In genomic region chr3L:2631406-2631805, dm6 we compare ENCODE assay signal across 1 fruit fly cellular context.
A peak's percentile ranks its signal among the peaks of the same experiment; 100 is the strongest.
TF ChIP-seq lines count a peak whose summit lies in the region.

Gene CG42245 (plus strand): TSS chr3L:2631715.
Gene MEP-1 (plus strand): TSS chr3L:2631715.

TF ChIP-seq in whole organism, embryonic, 481 proteins besides CTCF, POLR2A, EP300 and RAD21 (continued from another document and continues in another):
- TF ChIP-seq CG4328 (GFP tag; optimal IDR thresholded peaks at IDR 0.05; lab: Kevin White, UChicago) = no peak
- TF ChIP-seq zfh1 (GFP tag; IDR thresholded peaks at IDR 0.05; lab: Robert Waterston, UW) = peak; percentile 36; the same call in 1 of the 3 replicates
- TF ChIP-seq CG10654 (GFP tag; optimal IDR thresholded peaks at IDR 0.05; lab: Kevin White, UChicago) = peak; percentile 53
- peak; percentile 20 for TF ChIP-seq CG31388 (GFP tag; optimal IDR thresholded peaks at IDR 0.05; lab: Kevin White, UChicago)
- peak; percentile 9 for TF ChIP-seq Deaf1 (tag; optimal IDR thresholded peaks at IDR 0.05; lab: Kevin White, UChicago)
- TF ChIP-seq CG17912 (GFP tag; optimal IDR thresholded peaks at IDR 0.05; lab: Kevin White, UChicago) = no peak
- peak; percentile 63 for TF ChIP-seq Hsf (GFP tag; optimal IDR thresholded peaks at IDR 0.05; lab: Kevin White, UChicago)
- no peak for TF ChIP-seq esg (GFP tag; conservative IDR thresholded peaks at IDR 0.05; lab: Robert Waterston, UW)
- no peak for TF ChIP-seq CG2875 (GFP tag; optimal IDR thresholded peaks at IDR 0.05; lab: Kevin White, UChicago)
- no peak for TF ChIP-seq CG6813 (GFP tag; optimal IDR thresholded peaks at IDR 0.05; lab: Kevin White, UChicago)
- no peak for TF ChIP-seq gsb-n (tag; optimal IDR thresholded peaks at IDR 0.05; lab: Kevin White, UChicago)
- peak in 1 of 2 experiments; percentile 46 for TF ChIP-seq Pdp1 (GFP tag; optimal IDR thresholded peaks at IDR 0.05; lab: Kevin White, UChicago)
- no peak for TF ChIP-seq cg (GFP tag; optimal IDR thresholded peaks at IDR 0.05; lab: Kevin White, UChicago)
- TF ChIP-seq lmd (GFP tag; IDR thresholded peaks at IDR 0.05; lab: Robert Waterston, UW) = no peak; the same call in 1 of the 2 replicates
- peak; percentile 32 for TF ChIP-seq Abd-B (GFP tag; optimal IDR thresholded peaks at IDR 0.05; lab: Kevin White, UChicago)
- no peak for TF ChIP-seq Optix (GFP tag; IDR thresholded peaks at IDR 0.05; lab: Robert Waterston, UW)
- peak; percentile 38 for TF ChIP-seq CG15269 (tag; optimal IDR thresholded peaks at IDR 0.05; lab: Kevin White, UChicago)
- TF ChIP-seq ham (GFP tag; IDR thresholded peaks at IDR 0.05; lab: Robert Waterston, UW) = no peak
- peak; percentile 84 for TF ChIP-seq HLH4C (GFP tag; IDR thresholded peaks at IDR 0.05; lab: Robert Waterston, UW; ENCODE audit: partially characterized antibody)
- TF ChIP-seq ab (GFP tag; optimal IDR thresholded peaks at IDR 0.05; lab: Kevin White, UChicago) = no peak
- no peak for TF ChIP-seq Neu2 (GFP tag; optimal IDR thresholded peaks at IDR 0.05; lab: Kevin White, UChicago; ENCODE audit: borderline replicate concordance)
- TF ChIP-seq H2.0 (GFP tag; IDR thresholded peaks at IDR 0.05; lab: Robert Waterston, UW) = 0 out of 2 replicates have a peak, but pooled peaks have one; percentile 4
- peak; percentile 53 for TF ChIP-seq gem (tag; optimal IDR thresholded peaks at IDR 0.05; lab: Kevin White, UChicago)
- TF ChIP-seq CG4820 (GFP tag; optimal IDR thresholded peaks at IDR 0.05; lab: Kevin White, UChicago) = peak; percentile 41
- no peak for TF ChIP-seq croc (GFP tag; conservative IDR thresholded peaks at IDR 0.05; lab: Robert Waterston, UW)
- no peak for TF ChIP-seq eyg (GFP tag; optimal IDR thresholded peaks at IDR 0.05; lab: Kevin White, UChicago)
- TF ChIP-seq pfk (GFP tag; optimal IDR thresholded peaks at IDR 0.05; lab: Kevin White, UChicago) = no peak
- peak; percentile 37 for TF ChIP-seq YL-1 (GFP tag; optimal IDR thresholded peaks at IDR 0.05; lab: Kevin White, UChicago)
- peak; percentile 50 for TF ChIP-seq CG8924 (tag; optimal IDR thresholded peaks at IDR 0.05; lab: Kevin White, UChicago)
- no peak for TF ChIP-seq fd96Cb (tag; optimal IDR thresholded peaks at IDR 0.05; lab: Kevin White, UChicago)
- no peak for TF ChIP-seq stc (GFP tag; IDR thresholded peaks at IDR 0.05; lab: Robert Waterston, UW)
- TF ChIP-seq B-H1 (GFP tag; IDR thresholded peaks at IDR 0.05; lab: Robert Waterston, UW) = no peak
- TF ChIP-seq Tbp (GFP tag; optimal IDR thresholded peaks at IDR 0.05; lab: Kevin White, UChicago) = no peak
- TF ChIP-seq aop (GFP tag; IDR thresholded peaks at IDR 0.05; lab: Robert Waterston, UW) = no peak
- peak; percentile 14 for TF ChIP-seq crc (GFP tag; optimal IDR thresholded peaks at IDR 0.05; lab: Kevin White, UChicago)
- TF ChIP-seq CG15514 (GFP tag; optimal IDR thresholded peaks at IDR 0.05; lab: Kevin White, UChicago) = peak; percentile 64
- 0 out of 3 replicates have a peak, but pooled peaks have one; percentile 14 for TF ChIP-seq CG7963 (GFP tag; IDR thresholded peaks at IDR 0.05; lab: Robert Waterston, UW; ENCODE audit: partially characterized antibody)
- TF ChIP-seq inv (GFP tag; IDR thresholded peaks at IDR 0.05; lab: Robert Waterston, UW; ENCODE audit: partially characterized antibody) = peak; percentile 43; the same call in 1 of the 2 replicates
- TF ChIP-seq sob (GFP tag; IDR thresholded peaks at IDR 0.05; lab: Robert Waterston, UW) = peak; percentile 69
- TF ChIP-seq gfzf (GFP tag; optimal IDR thresholded peaks at IDR 0.05; lab: Kevin White, UChicago) = peak; percentile 15
- TF ChIP-seq NK7.1 (GFP tag; optimal IDR thresholded peaks at IDR 0.05; lab: Kevin White, UChicago) = no peak
- TF ChIP-seq sr (GFP tag; IDR thresholded peaks at IDR 0.05; lab: Robert Waterston, UW) = no peak
- TF ChIP-seq CG34224 (GFP tag; IDR thresholded peaks at IDR 0.05; lab: Robert Waterston, UW; ENCODE audit: partially characterized antibody) = peak; percentile 41; the same call in 1 of the 3 replicates
- TF ChIP-seq HmgD (GFP tag; optimal IDR thresholded peaks at IDR 0.05; lab: Kevin White, UChicago) = no peak
- TF ChIP-seq CG8765 (GFP tag; IDR thresholded peaks at IDR 0.05; lab: Robert Waterston, UW) = no peak
- no peak for TF ChIP-seq Hr39 (optimal IDR thresholded peaks at IDR 0.05; lab: Kevin White, UChicago)
- TF ChIP-seq sens (GFP tag; lab: Kevin White, UChicago) = peak; percentile 92
- no peak for TF ChIP-seq CG1024 (GFP tag; IDR thresholded peaks at IDR 0.05; lab: Robert Waterston, UW)
- TF ChIP-seq en (GFP tag; optimal IDR thresholded peaks at IDR 0.05; lab: Kevin White, UChicago) = no peak
- no peak for TF ChIP-seq zf30C (GFP tag; optimal IDR thresholded peaks at IDR 0.05; lab: Kevin White, UChicago)
- TF ChIP-seq CG8478 (optimal IDR thresholded peaks at IDR 0.05; lab: Kevin White, UChicago) = no peak
- no peak for TF ChIP-seq schlank (tag; optimal IDR thresholded peaks at IDR 0.05; lab: Kevin White, UChicago)
- TF ChIP-seq Trl (optimal IDR thresholded peaks at IDR 0.05; lab: Kevin White, UChicago) = no peak
- peak; percentile 52 for TF ChIP-seq Trl (GFP tag; optimal IDR thresholded peaks at IDR 0.05; lab: Kevin White, UChicago)
- peak; percentile 58 for TF ChIP-seq MBD-R2 (GFP tag; IDR thresholded peaks at IDR 0.05; lab: Robert Waterston, UW)
- TF ChIP-seq hb (GFP tag; IDR thresholded peaks at IDR 0.05; lab: Robert Waterston, UW; ENCODE audit: partially characterized antibody) = 0 out of 3 replicates have a peak, but pooled peaks have one; percentile 50
- peak; percentile 14 for TF ChIP-seq Bdp1 (GFP tag; optimal IDR thresholded peaks at IDR 0.05; lab: Kevin White, UChicago)
- no peak for TF ChIP-seq CG16779 (GFP tag; IDR thresholded peaks at IDR 0.05; lab: Robert Waterston, UW)
- TF ChIP-seq grn (GFP tag; optimal IDR thresholded peaks at IDR 0.05; lab: Kevin White, UChicago) = no peak
- TF ChIP-seq CG3065 (GFP tag; optimal IDR thresholded peaks at IDR 0.05; lab: Kevin White, UChicago) = peak; percentile 22
- peak; percentile 51 for TF ChIP-seq CG12104 (GFP tag; optimal IDR thresholded peaks at IDR 0.05; lab: Kevin White, UChicago)
- TF ChIP-seq CG13624 (GFP tag; optimal IDR thresholded peaks at IDR 0.05; lab: Kevin White, UChicago) = peak; percentile 72
- TF ChIP-seq fu2 (GFP tag; optimal IDR thresholded peaks at IDR 0.05; lab: Kevin White, UChicago) = no peak
- TF ChIP-seq CG17829 (tag; optimal IDR thresholded peaks at IDR 0.05; lab: Kevin White, UChicago) = peak; percentile 59
- TF ChIP-seq z (GFP tag; IDR thresholded peaks at IDR 0.05; lab: Robert Waterston, UW) = no peak
- peak; percentile 53 for TF ChIP-seq hbn (GFP tag; IDR thresholded peaks at IDR 0.05; lab: Robert Waterston, UW; ENCODE audit: partially characterized antibody)
- TF ChIP-seq CG9609 (GFP tag; optimal IDR thresholded peaks at IDR 0.05; lab: Kevin White, UChicago) = peak; percentile 17
- TF ChIP-seq CG12219 (GFP tag; optimal IDR thresholded peaks at IDR 0.05; lab: Kevin White, UChicago) = peak; percentile 35
- no peak for TF ChIP-seq Oaz (GFP tag; IDR thresholded peaks at IDR 0.05; lab: Robert Waterston, UW)
- TF ChIP-seq nmo (GFP tag; optimal IDR thresholded peaks at IDR 0.05; lab: Kevin White, UChicago) = peak; percentile 62
- TF ChIP-seq Med (GFP tag; lab: Kevin White, UChicago) = peak; percentile 96
- no peak; the same call in 2 of the 3 replicates for TF ChIP-seq tgo (GFP tag; IDR thresholded peaks at IDR 0.05; lab: Robert Waterston, UW)
- peak; percentile 55 for TF ChIP-seq phol (tag; optimal IDR thresholded peaks at IDR 0.05; lab: Kevin White, UChicago)
- no peak for TF ChIP-seq CG11696 (GFP tag; IDR thresholded peaks at IDR 0.05; lab: Robert Waterston, UW)
- peak; percentile 32 for TF ChIP-seq CG13296 (GFP tag; optimal IDR thresholded peaks at IDR 0.05; lab: Kevin White, UChicago)
- TF ChIP-seq Spps (tag; optimal IDR thresholded peaks at IDR 0.05; lab: Kevin White, UChicago) = no peak
- no peak for TF ChIP-seq tll (GFP tag; optimal IDR thresholded peaks at IDR 0.05; lab: Kevin White, UChicago)
- TF ChIP-seq CG11456 (GFP tag; IDR thresholded peaks at IDR 0.05; lab: Robert Waterston, UW) = no peak
- peak; percentile 19 for TF ChIP-seq CG8388 (GFP tag; optimal IDR thresholded peaks at IDR 0.05; lab: Kevin White, UChicago)
- TF ChIP-seq Bgb (GFP tag; IDR thresholded peaks at IDR 0.05; lab: Robert Waterston, UW; ENCODE audit: partially characterized antibody) = peak; percentile 69
- peak; percentile 45 for TF ChIP-seq Meics (GFP tag; optimal IDR thresholded peaks at IDR 0.05; lab: Kevin White, UChicago)
- TF ChIP-seq nom (GFP tag; optimal IDR thresholded peaks at IDR 0.05; lab: Kevin White, UChicago) = no peak
- no peak for TF ChIP-seq Nf-YA (GFP tag; IDR thresholded peaks at IDR 0.05; lab: Robert Waterston, UW)
- peak; percentile 33 for TF ChIP-seq zfh2 (GFP tag; optimal IDR thresholded peaks at IDR 0.05; lab: Kevin White, UChicago)
- peak; percentile 58 for TF ChIP-seq HLH54F (GFP tag; optimal IDR thresholded peaks at IDR 0.05; lab: Kevin White, UChicago)
- TF ChIP-seq Poxn (GFP tag; IDR thresholded peaks at IDR 0.05; lab: Robert Waterston, UW) = no peak
- no peak for TF ChIP-seq CG14667 (GFP tag; IDR thresholded peaks at IDR 0.05; lab: Robert Waterston, UW)
- no peak for TF ChIP-seq CG17612 (GFP tag; IDR thresholded peaks at IDR 0.05; lab: Robert Waterston, UW)
- TF ChIP-seq luna (GFP tag; optimal IDR thresholded peaks at IDR 0.05; lab: Kevin White, UChicago) = peak; percentile 7
- TF ChIP-seq CG13775 (GFP tag; optimal IDR thresholded peaks at IDR 0.05; lab: Kevin White, UChicago) = peak; percentile 53
- peak; percentile 57 for TF ChIP-seq Dad (GFP tag; optimal IDR thresholded peaks at IDR 0.05; lab: Kevin White, UChicago)
- no peak for TF ChIP-seq CG2678 (tag; optimal IDR thresholded peaks at IDR 0.05; lab: Kevin White, UChicago)
- TF ChIP-seq CG11093 (GFP tag; IDR thresholded peaks at IDR 0.05; lab: Robert Waterston, UW) = no peak
- no peak for TF ChIP-seq E2f1 (GFP tag; IDR thresholded peaks at IDR 0.05; lab: Robert Waterston, UW)
- peak; percentile 67; the same call in 1 of the 3 replicates for TF ChIP-seq mld (GFP tag; IDR thresholded peaks at IDR 0.05; lab: Robert Waterston, UW; ENCODE audit: partially characterized antibody)
- TF ChIP-seq Atf-2 (GFP tag; optimal IDR thresholded peaks at IDR 0.05; lab: Kevin White, UChicago) = peak; percentile 14
- no peak for TF ChIP-seq pb (GFP tag; optimal IDR thresholded peaks at IDR 0.05; lab: Kevin White, UChicago)
- TF ChIP-seq Awh (GFP tag; IDR thresholded peaks at IDR 0.05; lab: Robert Waterston, UW) = no peak
- TF ChIP-seq ase (GFP tag; IDR thresholded peaks at IDR 0.05; lab: Robert Waterston, UW) = no peak
- TF ChIP-seq CG5245 (GFP tag; optimal IDR thresholded peaks at IDR 0.05; lab: Kevin White, UChicago) = peak; percentile 26
- peak; percentile 68; the same call in 1 of the 2 replicates for TF ChIP-seq vvl (GFP tag; IDR thresholded peaks at IDR 0.05; lab: Robert Waterston, UW)
- TF ChIP-seq jumu (GFP tag; optimal IDR thresholded peaks at IDR 0.05; lab: Kevin White, UChicago) = no peak
- no peak for TF ChIP-seq CG4707 (GFP tag; optimal IDR thresholded peaks at IDR 0.05; lab: Kevin White, UChicago)
- peak; percentile 38 for TF ChIP-seq Lhr (GFP tag; optimal IDR thresholded peaks at IDR 0.05; lab: Kevin White, UChicago)
- peak; percentile 91 to 96 for TF ChIP-seq crp (GFP tag; optimal IDR thresholded peaks at IDR 0.05; lab: Kevin White, UChicago)
- TF ChIP-seq chinmo (GFP tag; IDR thresholded peaks at IDR 0.05; lab: Robert Waterston, UW; ENCODE audit: partially characterized antibody) = peak; percentile 58; the same call in 1 of the 4 replicates
- TF ChIP-seq CG17186 (GFP tag; optimal IDR thresholded peaks at IDR 0.05; lab: Kevin White, UChicago) = peak; percentile 65
- peak; percentile 20; the same call in 1 of the 2 replicates for TF ChIP-seq CG9932 (GFP tag; IDR thresholded peaks at IDR 0.05; lab: Robert Waterston, UW)
- TF ChIP-seq eve (GFP tag; optimal IDR thresholded peaks at IDR 0.05; lab: Kevin White, UChicago) = no peak
- peak; percentile 48 for TF ChIP-seq gro (GFP tag; optimal IDR thresholded peaks at IDR 0.05; lab: Kevin White, UChicago)
- TF ChIP-seq CG11560 (tag; IDR thresholded peaks at IDR 0.05; lab: Robert Waterston, UW) = no peak
- no peak for TF ChIP-seq oc (tag; optimal IDR thresholded peaks at IDR 0.05; lab: Kevin White, UChicago)
- no peak for TF ChIP-seq CG10321 (GFP tag; IDR thresholded peaks at IDR 0.05; lab: Robert Waterston, UW)
- no peak for TF ChIP-seq lov (optimal IDR thresholded peaks at IDR 0.05; lab: Kevin White, UChicago)
- no peak for TF ChIP-seq lov (GFP tag; IDR thresholded peaks at IDR 0.05; lab: Robert Waterston, UW)
- peak; percentile 61 for TF ChIP-seq nerfin-2 (GFP tag; IDR thresholded peaks at IDR 0.05; lab: Robert Waterston, UW; ENCODE audit: partially characterized antibody)
- no peak for TF ChIP-seq chm (GFP tag; IDR thresholded peaks at IDR 0.05; lab: Robert Waterston, UW)
- TF ChIP-seq salm (tag; optimal IDR thresholded peaks at IDR 0.05; lab: Kevin White, UChicago) = no peak
- TF ChIP-seq fd3F (GFP tag; optimal IDR thresholded peaks at IDR 0.05; lab: Kevin White, UChicago) = no peak
- no peak for TF ChIP-seq danr (GFP tag; IDR thresholded peaks at IDR 0.05; lab: Robert Waterston, UW)
- peak; percentile 52 for TF ChIP-seq tup (GFP tag; optimal IDR thresholded peaks at IDR 0.05; lab: Kevin White, UChicago)
- peak; percentile 42 for TF ChIP-seq CG18476 (GFP tag; optimal IDR thresholded peaks at IDR 0.05; lab: Kevin White, UChicago)
- no peak for TF ChIP-seq CG43689 (GFP tag; IDR thresholded peaks at IDR 0.05; lab: Robert Waterston, UW)
- no peak for TF ChIP-seq cwo (GFP tag; optimal IDR thresholded peaks at IDR 0.05; lab: Kevin White, UChicago)
- TF ChIP-seq kni (GFP tag; optimal IDR thresholded peaks at IDR 0.05; lab: Kevin White, UChicago) = no peak
- TF ChIP-seq CG6175 (GFP tag; IDR thresholded peaks at IDR 0.05; lab: Robert Waterston, UW) = no peak
- peak; percentile 63 for TF ChIP-seq CG2712 (tag; optimal IDR thresholded peaks at IDR 0.05; lab: Kevin White, UChicago)
- TF ChIP-seq CG15696 (tag; optimal IDR thresholded peaks at IDR 0.05; lab: Kevin White, UChicago) = no peak
- no peak for TF ChIP-seq yki (optimal IDR thresholded peaks at IDR 0.05; lab: Kevin White, UChicago)
- TF ChIP-seq pita (GFP tag; optimal IDR thresholded peaks at IDR 0.05; lab: Kevin White, UChicago) = no peak
- TF ChIP-seq cas (GFP tag; IDR thresholded peaks at IDR 0.05; lab: Robert Waterston, UW) = no peak
- TF ChIP-seq Sry-β (GFP tag; optimal IDR thresholded peaks at IDR 0.05; lab: Kevin White, UChicago) = no peak
- peak; percentile 23; the same call in 1 of the 2 replicates for TF ChIP-seq CG32532 (GFP tag; IDR thresholded peaks at IDR 0.05; lab: Robert Waterston, UW)
